Worm (Caenorhabditis elegans): ENCODE measurements around the gene dlst-1.

DNA sequence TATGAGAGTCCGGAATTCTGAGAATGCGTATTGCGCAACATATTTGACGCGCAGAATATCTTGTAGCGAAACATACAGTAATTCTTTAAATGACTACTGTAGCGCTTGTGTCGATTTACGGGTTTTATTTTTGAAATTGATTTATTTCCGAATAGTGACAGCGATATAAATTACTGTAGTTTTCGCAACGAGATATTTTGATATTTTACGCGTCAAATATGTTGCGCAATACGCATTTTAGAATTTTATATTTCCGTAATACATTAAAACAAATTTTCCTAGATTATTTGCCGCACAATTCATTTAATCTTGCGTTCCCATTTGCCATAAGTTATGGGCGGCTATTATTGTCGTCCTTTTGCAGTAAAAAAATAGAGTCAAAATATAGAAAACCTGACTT, 3.5 kb downstream of the dlst-1 start:
- no peak for TF ChIP-seq pes-1 (GFP tag; IDR thresholded peaks at IDR 0.05)
- no peak for TF ChIP-seq ama-1 (optimal IDR thresholded peaks at IDR 0.05)
- TF ChIP-seq tbx-37 (GFP tag; conservative IDR thresholded peaks at IDR 0.05), result no peak
- TF ChIP-seq ceh-36 (tag; optimal IDR thresholded peaks at IDR 0.05), result no peak
- no peak for TF ChIP-seq aly-1 (tag; optimal IDR thresholded peaks at IDR 0.05)
- no peak for TF ChIP-seq flt-1 (GFP tag; IDR thresholded peaks at IDR 0.05)
- no peak for TF ChIP-seq scrt-1 (GFP tag; IDR thresholded peaks at IDR 0.05)
- no peak for TF ChIP-seq hmg-4 (GFP tag; optimal IDR thresholded peaks at IDR 0.05)
- TF ChIP-seq ets-7 (tag; optimal IDR thresholded peaks at IDR 0.05), result no peak
- no peak for TF ChIP-seq ceh-13 (GFP tag; optimal IDR thresholded peaks at IDR 0.05)
- no peak for TF ChIP-seq tra-4 (tag; optimal IDR thresholded peaks at IDR 0.05)

All from whole organism, early embryonic.